Worm (Caenorhabditis elegans) whole organism, midembryonic: Measurements from ENCODE around the gene col-133.

Experiments
- cog-1 ChIP-seq: sonication (generic microtip); optimal IDR thresholded peaks from 2 replicates; lab custom pipeline; 2016; ENCODE audit warnings: missing genetic modification characterization, missing compliant biosample characterization
- ztf-23 ChIP-seq: fragments of 200-800 bp; sonication (Bioruptor generic); IDR thresholded peaks from 2 replicates; pipeline ENCODE4 v1.3.6; 2022; ENCODE audit warnings: missing genetic modification reagents, missing genetic modification characterization, missing compliant biosample characterization

DNA sequence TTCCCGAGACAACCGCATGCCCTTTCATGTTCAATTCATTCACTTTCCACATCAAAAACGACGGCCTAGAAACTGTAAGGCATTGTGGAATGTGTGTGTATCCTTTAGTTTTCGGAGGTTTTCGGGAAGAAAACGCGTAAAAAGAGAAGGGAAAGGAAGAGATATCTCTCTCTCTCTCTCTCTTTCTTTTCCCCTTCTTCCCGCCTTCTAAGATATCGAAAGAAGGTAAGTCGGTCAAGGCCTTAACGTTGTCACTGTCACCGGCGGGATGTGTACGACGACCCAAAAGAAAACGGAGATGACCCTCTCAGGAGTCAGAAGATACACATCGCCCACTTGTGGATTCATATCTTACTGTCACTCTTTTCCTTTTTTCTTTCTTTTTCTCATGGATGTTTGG lies 9.4 kb downstream of the col-133 start:
- TF ChIP-seq cog-1 (tag; lab: Kevin White, UChicago) (no peak), ztf-23 (GFP tag; lab: Robert Waterston, UW) (no peak)
